Worm (Caenorhabditis elegans) whole organism, late embryonic: ENCODE data around the gene srab-12.

Experiments used
- K02D7.2 ChIP-seq: sonication (generic microtip); optimal IDR thresholded peaks from 2 replicates; lab custom pipeline; 2017; ENCODE audit warnings: mild to moderate bottlenecking, missing genetic modification characterization, missing compliant biosample characterization
- K09A11.1 ChIP-seq: sonication (generic microtip); optimal IDR thresholded peaks from 2 replicates; lab custom pipeline; 2017; ENCODE audit warnings: antibody characterized with exemption, mild to moderate bottlenecking, missing genetic modification characterization, missing compliant biosample characterization; ENCODE audit not compliant: insufficient read depth
- ceh-14 ChIP-seq: sonication (generic microtip); optimal IDR thresholded peaks from 2 replicates; lab custom pipeline; 2016; ENCODE audit warnings: missing genotype, missing genetic modification characterization, missing compliant biosample characterization
- ceh-18 ChIP-seq: sonication (generic microtip); optimal IDR thresholded peaks from 2 replicates; lab custom pipeline; 2016; ENCODE audit warnings: missing genetic modification characterization, missing compliant biosample characterization
- ceh-19 ChIP-seq: fragments of 200-800 bp; sonication (Bioruptor generic); optimal IDR thresholded peaks from 2 replicates; lab custom pipeline; 2018; ENCODE audit warnings: mild to moderate bottlenecking, missing genetic modification characterization, missing compliant biosample characterization
- ceh-31 ChIP-seq: sonication (generic microtip); optimal IDR thresholded peaks from 2 replicates; lab custom pipeline; 2016; ENCODE audit warnings: missing genetic modification characterization, missing compliant biosample characterization
- ceh-34 ChIP-seq: sonication (generic microtip); optimal IDR thresholded peaks from 2 replicates; lab custom pipeline; 2016; ENCODE audit warnings: mild to moderate bottlenecking, missing genetic modification characterization, missing compliant biosample characterization
- ceh-45 ChIP-seq: fragments of 200-800 bp; sonication (Bioruptor generic); IDR thresholded peaks from 2 replicates; pipeline ENCODE4 v1.3.6; 2022; ENCODE audit warnings: missing genetic modification reagents, missing genetic modification characterization, missing compliant biosample characterization
- ceh-48 ChIP-seq: sonication (generic microtip); optimal IDR thresholded peaks from 2 replicates; lab custom pipeline; 2016; ENCODE audit warnings: missing genetic modification characterization, inconsistent platforms, missing compliant biosample characterization
- che-1 ChIP-seq: sonication (generic microtip); optimal IDR thresholded peaks from 2 replicates; lab custom pipeline; 2016; ENCODE audit warnings: mild to moderate bottlenecking, missing genetic modification characterization, missing compliant biosample characterization
- elt-2 ChIP-seq: sonication (generic microtip); optimal IDR thresholded peaks from 2 replicates; lab custom pipeline; 2016; ENCODE audit warnings: missing genetic modification reagents, missing genetic modification characterization, missing compliant biosample characterization
- elt-4 ChIP-seq: sonication (generic microtip); optimal IDR thresholded peaks from 2 replicates; lab custom pipeline; 2016; ENCODE audit warnings: missing genetic modification characterization, missing compliant biosample characterization
- eyg-1 ChIP-seq: sonication (generic microtip); optimal IDR thresholded peaks from 2 replicates; lab custom pipeline; 2016; ENCODE audit warnings: missing genotype, missing genetic modification characterization, missing compliant biosample characterization
- fkh-10 ChIP-seq: fragments of 150-350 bp; optimal IDR thresholded peaks from 2 replicates; lab custom pipeline; 2014; ENCODE audit warnings: missing biosample characterization, missing genetic modification reagents, missing genetic modification characterization
- gmeb-2 ChIP-seq: sonication (generic microtip); optimal IDR thresholded peaks from 2 replicates; lab custom pipeline; 2016; ENCODE audit warnings: missing genetic modification characterization, inconsistent platforms, missing compliant biosample characterization
- hlh-13 ChIP-seq: fragments of 200-800 bp; sonication (Bioruptor generic); optimal IDR thresholded peaks from 2 replicates; lab custom pipeline; 2018; ENCODE audit warnings: mild to moderate bottlenecking, missing genetic modification characterization, missing compliant biosample characterization
- hlh-15 ChIP-seq: sonication (generic microtip); optimal IDR thresholded peaks from 2 replicates; lab custom pipeline; 2016; ENCODE audit warnings: missing genetic modification characterization, missing compliant biosample characterization
- hlh-30 ChIP-seq: sonication (generic microtip); optimal IDR thresholded peaks from 2 replicates; lab custom pipeline; 2017; ENCODE audit warnings: antibody characterized with exemption, missing genetic modification characterization, missing compliant biosample characterization; ENCODE audit not compliant: insufficient read depth
- hlh-6 ChIP-seq: sonication (generic microtip); optimal IDR thresholded peaks from 2 replicates; lab custom pipeline; 2016; ENCODE audit warnings: missing genotype, missing genetic modification characterization, missing compliant biosample characterization
- hlh-8 ChIP-seq: sonication (generic microtip); optimal IDR thresholded peaks from 2 replicates; lab custom pipeline; 2016; ENCODE audit warnings: missing genotype, missing genetic modification characterization, missing compliant biosample characterization
- lim-6 ChIP-seq: sonication (generic microtip); optimal IDR thresholded peaks from 2 replicates; lab custom pipeline; 2016; ENCODE audit warnings: missing genetic modification characterization, missing compliant biosample characterization
- madf-2 ChIP-seq: sonication (generic microtip); optimal IDR thresholded peaks from 2 replicates; lab custom pipeline; 2017; ENCODE audit warnings: missing genetic modification characterization, missing compliant biosample characterization
- nhr-232 ChIP-seq: sonication (generic microtip); optimal IDR thresholded peaks from 2 replicates; lab custom pipeline; 2016; ENCODE audit warnings: missing genetic modification characterization, missing compliant biosample characterization
- npax-4 ChIP-seq: sonication (generic microtip); optimal IDR thresholded peaks from 2 replicates; lab custom pipeline; 2016; ENCODE audit warnings: missing genetic modification characterization, missing compliant biosample characterization
- pag-3 ChIP-seq: sonication (generic microtip); optimal IDR thresholded peaks from 2 replicates; lab custom pipeline; 2016; ENCODE audit warnings: missing compliant biosample characterization, missing genetic modification characterization, borderline replicate concordance
- pat-9 ChIP-seq: fragments of 200-800 bp; sonication (Bioruptor generic); optimal IDR thresholded peaks from 2 replicates; lab custom pipeline; 2018; ENCODE audit warnings: mild to moderate bottlenecking, missing genetic modification characterization, moderate library complexity, missing compliant biosample characterization
- pax-1 ChIP-seq: fragments of 150-350 bp; optimal IDR thresholded peaks from 2 replicates; lab custom pipeline; 2014; ENCODE audit warnings: missing biosample characterization, missing genetic modification characterization
- rnt-1 ChIP-seq: sonication (generic microtip); optimal IDR thresholded peaks from 2 replicates; lab custom pipeline; 2016; ENCODE audit warnings: missing genetic modification characterization, missing compliant biosample characterization
- sdc-2 ChIP-seq: sonication (generic microtip); optimal IDR thresholded peaks from 2 replicates; lab custom pipeline; 2016; ENCODE audit warnings: missing genotype, missing genetic modification characterization, missing compliant biosample characterization
- tbx-7 ChIP-seq: sonication (generic microtip); optimal IDR thresholded peaks from 2 replicates; lab custom pipeline; 2016; ENCODE audit warnings: missing genotype, missing genetic modification characterization, missing compliant biosample characterization
- unc-42 ChIP-seq: sonication (generic microtip); optimal IDR thresholded peaks from 2 replicates; lab custom pipeline; 2016; ENCODE audit warnings: missing genotype, missing genetic modification characterization, missing compliant biosample characterization
- unc-55 ChIP-seq: sonication (generic microtip); optimal IDR thresholded peaks from 2 replicates; lab custom pipeline; 2017; ENCODE audit warnings: missing biosample characterization, missing genetic modification reagents, missing genetic modification characterization
- ztf-16 ChIP-seq: sonication (generic microtip); optimal IDR thresholded peaks from 2 replicates; lab custom pipeline; 2017; ENCODE audit warnings: missing genetic modification characterization, missing compliant biosample characterization

Gene srab-12

DNA sequence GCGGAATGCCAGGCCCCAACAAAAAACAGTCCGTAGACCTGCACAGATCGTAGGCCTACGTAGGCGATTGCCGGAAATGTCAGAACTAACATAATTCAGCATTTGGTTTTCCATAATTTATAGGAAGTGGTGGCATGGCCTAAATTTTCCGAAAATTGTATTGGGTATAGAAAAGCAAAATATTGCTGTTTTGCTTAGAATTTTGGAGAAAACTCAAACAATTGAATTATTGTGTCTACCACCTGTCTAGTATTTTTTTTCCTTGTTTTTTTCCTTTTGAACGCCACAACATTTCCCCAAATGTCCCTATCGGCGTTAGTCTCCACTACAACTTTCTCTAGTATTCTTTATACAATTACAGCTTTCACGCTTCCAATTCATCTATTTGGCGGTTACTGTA lies 16.2 kb downstream of the srab-12 start, which contains the start of gene srh-284:
Gene srh-284, plus strand, starts transcription at position 301 of the 400 bp plus-strand sequence.
- TF ChIP-seq ceh-14 (tag; lab: Kevin White, UChicago) (no peak), hlh-13 (GFP tag; lab: Kevin White, UChicago) (no peak), ceh-18 (tag; lab: Kevin White, UChicago) (no peak), che-1 (tag; lab: Kevin White, UChicago) (no peak), rnt-1 (no peak)

DNA sequence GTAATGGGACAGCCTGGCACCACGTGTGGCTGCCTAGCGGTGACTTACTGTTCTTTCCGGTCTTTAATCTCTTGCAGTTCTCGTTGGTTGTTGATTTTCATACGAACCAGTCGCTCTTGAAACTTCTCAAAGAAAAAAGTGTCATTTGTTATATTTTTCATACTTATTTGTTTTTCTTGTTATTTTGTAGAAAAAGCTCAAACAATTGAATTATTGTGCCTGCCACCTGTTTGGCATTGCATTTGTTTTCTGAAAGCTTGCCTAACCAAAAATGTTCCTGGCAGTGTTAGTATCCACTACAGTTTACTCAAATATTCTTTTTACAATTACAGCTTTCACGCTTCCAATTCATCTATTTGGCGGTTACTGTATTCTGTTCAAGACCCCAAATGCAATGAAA lies 18.4 kb downstream of the srab-12 start, which contains the start of the genes C47A10.16 and srh-283:
Gene C47A10.16, minus strand, starts transcription at position 101 of the 400 bp plus-strand sequence.
Gene srh-283, plus strand, starts transcription at position 272 of the 400 bp plus-strand sequence.
- TF ChIP-seq ceh-19 (GFP tag; lab: Kevin White, UChicago) (no peak), ceh-34 (tag; lab: Kevin White, UChicago) (no peak), gmeb-2 (tag; lab: Kevin White, UChicago) (no peak), K09A11.1 (tag; lab: Kevin White, UChicago) (no peak), ceh-48 (tag; lab: Kevin White, UChicago) (no peak), elt-4 (tag; lab: Kevin White, UChicago) (no peak), ztf-16 (tag; lab: Kevin White, UChicago) (no peak), ceh-31 (tag; lab: Kevin White, UChicago) (no peak), hlh-8 (no peak), nhr-232 (no peak), fkh-10 (GFP tag; lab: Kevin White, UChicago) (no peak), unc-42 (tag; lab: Kevin White, UChicago) (no peak)

DNA sequence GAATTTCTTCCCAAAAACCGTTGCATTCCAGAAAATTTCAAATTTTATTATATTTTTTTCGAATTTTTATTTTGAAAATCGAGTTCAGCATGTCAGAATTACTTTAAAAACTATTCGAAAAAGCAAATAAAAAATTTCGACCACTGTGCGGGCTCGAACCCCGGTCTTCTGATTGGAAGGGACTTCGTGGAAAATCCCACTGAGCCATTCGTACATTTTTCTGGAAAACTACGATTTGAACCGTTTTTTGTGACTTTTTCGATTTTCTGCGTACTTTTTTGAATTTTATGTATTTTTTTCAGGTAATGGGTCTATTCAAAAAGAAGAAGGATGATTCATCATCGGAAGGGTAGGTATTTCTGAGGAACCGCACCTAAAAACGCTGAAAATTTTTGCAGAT lies 27.9 kb downstream of the srab-12 start, which contains the start of gene pgp-9:
Gene pgp-9, plus strand, starts transcription at position 301 of the 400 bp plus-strand sequence.
- TF ChIP-seq pat-9 (tag; lab: Kevin White, UChicago) = no peak
- TF ChIP-seq K02D7.2 (tag; lab: Kevin White, UChicago) = no peak
- no peak for TF ChIP-seq hlh-15
- TF ChIP-seq madf-2 (tag; lab: Kevin White, UChicago) = no peak
- no peak for TF ChIP-seq hlh-6
- no peak for TF ChIP-seq elt-2 (tag; lab: Kevin White, UChicago)
- TF ChIP-seq sdc-2 (tag; lab: Kevin White, UChicago) = no peak
- TF ChIP-seq unc-55 (GFP tag; lab: Kevin White, UChicago) = no peak

DNA sequence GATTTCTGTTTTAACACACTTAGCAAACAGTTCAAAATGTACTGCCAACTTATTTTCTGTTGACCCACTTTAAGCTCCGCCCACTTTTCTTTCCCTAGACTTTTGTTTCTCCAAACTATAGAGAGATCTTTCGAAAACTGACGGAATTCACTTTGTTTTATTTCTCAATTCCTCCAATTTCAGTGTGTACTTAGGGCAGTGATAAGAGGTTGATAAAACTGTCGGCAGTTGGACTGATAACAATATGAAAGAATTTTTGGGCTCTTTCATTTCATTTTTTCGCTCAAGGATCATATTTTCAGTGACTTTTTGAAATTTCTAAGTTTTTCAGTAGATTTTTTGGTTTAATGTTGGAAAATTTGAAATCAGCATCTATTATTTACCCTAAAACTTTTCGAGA lies 28.4 kb downstream of the srab-12 start:
- TF ChIP-seq lim-6 (tag; lab: Kevin White, UChicago) (no peak), eyg-1 (tag; lab: Kevin White, UChicago) (no peak), unc-42 (tag; lab: Kevin White, UChicago) (no peak), hlh-30 (tag; lab: Kevin White, UChicago) (no peak), ceh-45 (GFP tag; lab: Robert Waterston, UW) (no peak), tbx-7 (tag; lab: Kevin White, UChicago) (no peak), pat-9 (tag; lab: Kevin White, UChicago) (no peak)

DNA sequence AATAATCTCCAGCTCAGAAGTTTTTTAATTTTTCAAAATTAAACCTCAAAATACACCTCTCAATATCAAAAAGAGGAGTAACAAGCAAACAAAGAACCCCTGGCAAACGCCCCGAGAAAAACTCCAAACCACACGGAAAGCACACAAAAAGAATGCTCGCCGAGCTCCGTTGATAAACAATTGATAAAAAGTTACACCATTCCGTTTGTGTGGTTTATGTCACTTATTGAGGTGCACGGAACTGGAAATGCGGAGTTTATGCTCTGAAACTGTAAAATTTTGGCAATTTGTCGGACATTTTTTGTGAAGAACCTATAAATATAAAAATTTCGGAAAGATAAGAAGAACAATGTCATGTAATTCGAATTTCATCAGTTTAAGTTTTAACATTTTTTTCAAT lies 31.1 kb downstream of the srab-12 start:
- TF ChIP-seq npax-4 (tag; lab: Kevin White, UChicago) = no peak

DNA sequence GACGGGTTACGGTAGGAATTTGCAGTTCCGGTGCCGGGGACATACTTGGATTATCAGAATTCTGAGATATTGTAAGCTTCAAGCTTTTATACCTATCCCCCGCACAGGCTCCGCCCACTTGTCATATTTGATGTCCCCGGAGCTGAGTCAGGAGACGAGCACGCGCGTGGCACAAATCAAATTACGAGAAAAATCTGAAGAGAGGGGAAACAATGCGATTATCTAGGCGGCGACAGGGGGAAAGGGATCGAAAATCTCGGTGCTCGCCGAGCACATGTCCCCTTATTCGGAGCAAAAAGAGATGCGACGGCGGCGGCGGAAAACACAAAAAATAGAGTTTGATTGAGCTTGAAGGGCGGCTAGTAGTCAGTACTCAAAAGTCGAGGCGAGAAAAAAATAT lies 34.3 kb downstream of the srab-12 start, which contains the start of gene R12G8.1:
Gene R12G8.1, minus strand, starts transcription at position 63 of the 400 bp plus-strand sequence.
- TF ChIP-seq pag-3 (tag; lab: Kevin White, UChicago) = peak; percentile 1
- no peak for TF ChIP-seq tbx-7 (tag; lab: Kevin White, UChicago)
- TF ChIP-seq unc-42 (tag; lab: Kevin White, UChicago) = peak; percentile 98
- no peak for TF ChIP-seq pax-1 (tag; lab: Kevin White, UChicago)
